Fruit fly (Drosophila melanogaster): ENCODE measurements around the gene CG1677.

Gene CG1677

dm6 chrX:7319053-7319702, 86.4 kb downstream of the CG1677 start:
- TF ChIP-seq CTCF (optimal IDR thresholded peaks at IDR 0.05) (no peak), CG8478 (optimal IDR thresholded peaks at IDR 0.05) (no peak)

- no peak for TF ChIP-seq CG8478 (optimal IDR thresholded peaks at IDR 0.05)
- TF ChIP-seq CTCF (optimal IDR thresholded peaks at IDR 0.05) = no peak
These were observed 87.1 kb downstream of the CG1677 start for dm6 chrX:7318464-7318863.

DNA sequence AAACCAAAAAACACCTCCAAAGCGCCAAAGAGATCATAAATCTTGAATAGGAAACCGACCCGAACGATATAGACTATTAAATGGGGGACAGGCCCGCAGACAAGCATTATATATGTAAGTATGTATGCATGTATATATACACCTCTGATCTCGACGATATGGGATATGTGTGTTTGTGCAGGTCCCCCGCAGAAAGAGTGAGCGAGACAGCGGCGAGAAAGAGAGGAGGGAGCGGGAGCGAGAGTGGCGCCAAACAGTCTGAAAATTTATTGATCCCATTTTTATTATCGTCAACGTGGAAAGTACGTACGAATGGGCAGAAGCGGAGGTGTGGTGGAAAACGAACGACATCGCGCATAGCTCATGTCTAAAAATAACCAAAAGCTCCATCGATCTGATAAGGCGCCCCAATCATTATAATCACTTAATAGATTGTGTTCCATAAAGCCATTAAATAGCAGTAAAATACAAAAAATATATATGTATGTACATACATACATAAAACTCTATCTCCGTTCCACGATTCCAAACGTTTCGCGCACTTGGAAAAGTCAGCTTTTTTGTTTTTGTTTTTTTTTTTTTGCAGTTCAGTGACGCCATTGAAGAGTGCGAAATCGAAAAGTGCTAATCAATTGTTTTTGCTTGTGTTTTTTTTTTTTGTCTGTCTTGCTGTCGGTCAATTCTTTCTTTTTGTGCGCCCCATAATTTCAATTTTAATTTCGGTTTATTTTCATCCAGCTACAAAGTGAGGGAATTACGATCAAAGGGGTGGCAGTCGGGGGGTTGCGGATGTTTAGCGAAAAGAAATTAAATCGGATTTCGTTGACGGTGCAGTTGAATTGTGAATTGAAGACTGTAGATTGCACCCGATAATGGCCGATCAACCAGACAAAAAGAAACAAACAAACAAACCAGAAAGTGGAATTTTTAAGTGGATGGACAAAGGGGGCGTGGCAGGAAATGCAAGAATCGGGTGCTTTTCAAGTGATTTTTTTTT, 88.1 kb downstream of the CG1677 start:
- TF ChIP-seq CTCF (optimal IDR thresholded peaks at IDR 0.05) = no peak
- no peak for TF ChIP-seq CG8478 (optimal IDR thresholded peaks at IDR 0.05)

DNA sequence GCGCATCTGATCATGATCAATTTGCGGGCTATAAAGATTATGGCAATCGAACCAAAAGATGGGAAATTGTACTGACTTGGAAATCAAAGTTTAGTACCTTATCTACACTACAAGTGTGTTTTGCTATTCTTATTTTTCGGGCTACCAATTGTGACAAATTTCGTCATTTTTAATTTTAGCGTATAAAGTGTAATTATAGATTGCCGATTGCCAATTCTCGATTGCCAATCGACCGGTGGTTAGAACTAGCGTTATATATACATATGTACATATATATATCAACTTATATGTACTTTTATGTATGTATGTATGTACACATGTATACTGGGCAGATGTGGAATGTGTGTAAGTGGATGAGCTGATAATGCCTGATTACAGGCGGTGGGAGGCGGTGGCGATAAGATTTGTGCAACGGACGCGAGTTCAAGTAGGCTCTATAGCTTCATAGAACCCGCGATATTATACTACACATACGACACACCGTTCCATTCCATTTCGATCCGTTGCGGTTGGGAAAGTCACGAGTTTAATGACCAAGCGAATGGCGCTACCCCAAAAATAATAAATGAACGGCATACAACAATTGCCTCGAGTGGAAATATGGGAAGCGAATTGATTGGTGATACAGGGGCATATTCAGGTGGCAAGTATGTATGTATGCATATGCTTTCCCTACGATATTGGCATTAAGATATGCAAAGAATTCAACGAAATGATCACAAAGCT, 89.5 kb downstream of the CG1677 start:
- TF ChIP-seq CG8478 (optimal IDR thresholded peaks at IDR 0.05) (no peak), CTCF (optimal IDR thresholded peaks at IDR 0.05) (no peak)

DNA sequence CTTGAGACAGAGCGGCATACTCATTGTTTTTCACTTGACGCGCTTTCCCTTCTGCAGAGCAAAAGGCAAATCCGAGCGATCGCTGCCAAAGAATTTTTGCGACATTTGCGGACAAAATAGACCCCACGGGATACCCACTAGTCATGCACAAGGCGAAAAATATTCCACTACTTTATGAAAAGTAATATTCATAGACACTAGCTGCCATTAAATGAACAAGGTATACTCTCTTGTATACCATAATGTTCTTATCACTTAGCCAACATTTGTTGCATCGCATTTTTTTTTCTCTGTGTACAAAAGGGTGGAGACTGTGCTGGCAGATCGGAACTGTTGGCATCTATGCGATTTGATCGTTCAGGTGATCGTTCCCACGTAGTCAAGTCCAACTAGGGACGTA, 93.2 kb downstream of the CG1677 start:
- no peak for TF ChIP-seq CTCF (optimal IDR thresholded peaks at IDR 0.05)
- no peak for TF ChIP-seq CG8478 (optimal IDR thresholded peaks at IDR 0.05)

DNA sequence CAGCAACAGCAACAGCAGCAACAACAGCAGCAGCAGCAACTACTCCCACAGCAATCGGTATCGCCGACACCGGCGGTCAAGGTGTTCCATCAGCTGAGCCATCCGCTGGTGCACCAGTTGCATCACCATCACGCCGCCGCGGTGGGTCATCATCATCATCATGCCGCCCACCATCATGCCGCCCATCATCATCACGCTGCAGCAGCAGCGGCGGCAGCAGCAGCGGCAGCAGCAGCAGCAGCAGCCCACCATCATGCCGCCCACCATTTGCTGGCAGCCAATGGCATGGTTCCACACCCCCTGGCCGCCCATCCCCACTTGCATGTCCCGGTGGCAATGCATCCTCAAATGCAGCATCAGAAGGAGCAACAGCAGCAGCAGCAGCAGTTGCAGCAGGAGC, 96.8 kb downstream of the CG1677 start:
- TF ChIP-seq CG8478 (optimal IDR thresholded peaks at IDR 0.05) (no peak), CTCF (optimal IDR thresholded peaks at IDR 0.05) (no peak)

DNA sequence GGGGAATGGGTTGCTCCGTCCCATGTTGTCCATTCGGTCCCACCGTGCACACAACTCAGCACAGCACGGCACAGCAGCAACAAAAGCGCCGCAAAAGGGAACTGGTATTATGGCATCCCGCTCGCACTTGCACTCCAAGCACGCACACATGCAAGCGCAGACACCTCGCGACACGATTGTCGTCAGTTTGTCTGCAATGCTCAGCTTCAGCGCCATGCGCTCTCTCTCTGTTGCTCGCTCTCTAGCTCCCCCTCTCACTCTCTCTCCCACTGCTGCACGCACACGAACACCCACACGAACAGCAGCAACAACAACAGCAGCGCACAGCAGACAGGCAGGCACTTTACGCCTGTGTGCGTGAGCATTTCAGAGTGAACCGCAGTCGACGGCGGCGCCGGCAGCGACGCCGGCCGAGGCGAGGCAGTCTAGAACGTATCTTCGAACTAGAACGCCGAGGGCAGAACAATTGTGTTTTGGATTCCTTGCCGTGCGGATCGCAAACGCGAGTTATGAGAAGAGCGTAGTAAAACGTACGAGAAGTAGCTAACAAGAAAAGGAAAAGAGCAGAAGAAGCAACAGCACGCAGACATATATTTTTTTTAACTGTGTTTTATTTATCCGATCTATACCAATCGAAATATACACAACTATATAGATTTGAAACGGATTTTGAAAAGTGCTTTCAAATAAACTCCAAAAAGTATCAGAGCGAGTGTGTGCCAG, 98.0 kb downstream of the CG1677 start, which contains the start of gene brk:
Gene brk (plus strand): TSS at position 462 of the 723 bp plus-strand sequence.
- TF ChIP-seq CTCF (optimal IDR thresholded peaks at IDR 0.05) = peak in 1 of 2 experiments; percentile 21
- no peak for TF ChIP-seq CG8478 (optimal IDR thresholded peaks at IDR 0.05)

dm6 chrX:7306538-7307477, 98.8 kb downstream of the CG1677 start:
- TF ChIP-seq CG8478 (optimal IDR thresholded peaks at IDR 0.05) (no peak), CTCF (optimal IDR thresholded peaks at IDR 0.05) (no peak)

DNA sequence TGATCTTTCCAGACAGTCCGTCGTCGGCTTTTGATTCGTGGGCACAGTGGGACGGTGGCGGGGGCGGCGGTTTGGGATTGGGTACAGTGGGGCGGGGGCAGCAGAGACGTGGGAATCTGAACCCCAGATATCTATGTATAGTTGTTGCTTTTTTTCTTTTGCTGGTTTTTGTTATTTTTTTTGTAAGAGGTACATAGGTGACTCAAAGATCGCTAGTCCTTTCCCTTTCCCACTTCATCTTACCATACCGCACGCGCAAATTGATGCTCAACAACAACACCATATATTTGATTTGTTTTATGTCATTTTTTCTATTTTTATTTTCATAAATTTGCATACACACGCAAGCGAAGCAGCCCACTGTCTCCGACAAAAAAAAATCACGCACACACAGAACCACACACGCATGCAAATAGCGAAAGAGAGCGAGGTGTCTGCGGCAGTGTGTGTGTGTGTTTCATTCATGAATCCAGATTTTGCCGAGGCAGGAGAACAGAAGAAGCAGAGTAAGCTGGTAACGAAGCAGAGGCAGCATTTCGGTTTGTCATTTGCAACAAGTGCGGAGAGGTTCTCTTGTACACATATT, 99.8 kb downstream of the CG1677 start:
- no peak for TF ChIP-seq CG8478 (optimal IDR thresholded peaks at IDR 0.05)
- TF ChIP-seq CTCF (optimal IDR thresholded peaks at IDR 0.05) = no peak

dm6 chrX:7304798-7305447, 100.7 kb downstream of the CG1677 start:
- TF ChIP-seq CG8478 (optimal IDR thresholded peaks at IDR 0.05) (no peak), CTCF (optimal IDR thresholded peaks at IDR 0.05) (no peak)

dm6 chrX:7303848-7304427, 101.7 kb downstream of the CG1677 start:
- TF ChIP-seq CTCF (optimal IDR thresholded peaks at IDR 0.05) (no peak), CG8478 (optimal IDR thresholded peaks at IDR 0.05) (no peak)

dm6 chrX:7302329-7302728, 103.3 kb downstream of the CG1677 start:
- TF ChIP-seq CTCF (optimal IDR thresholded peaks at IDR 0.05) (no peak), CG8478 (optimal IDR thresholded peaks at IDR 0.05) (no peak)
